Worm (Caenorhabditis elegans): ENCODE measurements around the gene his-41.

DNA sequence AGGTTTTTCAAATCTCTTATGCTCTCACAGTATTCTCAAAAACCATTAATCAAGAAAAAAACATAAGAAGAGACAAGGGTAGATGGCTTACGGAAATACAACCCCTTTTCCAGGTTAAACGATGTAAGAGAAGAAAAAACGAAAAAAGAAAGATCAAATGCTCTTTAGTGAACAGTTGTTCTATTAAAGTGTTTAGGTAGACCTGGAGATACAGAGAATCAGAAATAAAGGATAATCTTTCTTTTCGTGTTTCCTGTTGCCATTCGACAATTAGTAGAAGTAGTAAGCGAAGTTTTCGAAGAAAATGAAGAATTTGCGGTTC is 37.9 kb downstream of the his-41 start, which contains the start of gene K09G1.1:
- no peak for TF ChIP-seq lsy-2 (tag; optimal IDR thresholded peaks at IDR 0.05)
- TF ChIP-seq hmg-1.1 (GFP tag; IDR thresholded peaks at IDR 0.05): no peak
- no peak for TF ChIP-seq spr-1 (tag; optimal IDR thresholded peaks at IDR 0.05)
- no peak for TF ChIP-seq nhr-6 (tag; optimal IDR thresholded peaks at IDR 0.05)
- no peak for TF ChIP-seq ama-1 (optimal IDR thresholded peaks at IDR 0.05)
- no peak for TF ChIP-seq snpc-4 (tag; optimal IDR thresholded peaks at IDR 0.05)
- no peak for TF ChIP-seq nhr-77 (tag; optimal IDR thresholded peaks at IDR 0.05)
- no peak for TF ChIP-seq gei-8 (GFP tag; optimal IDR thresholded peaks at IDR 0.05)
- no peak for TF ChIP-seq Y5F2A.4 (GFP tag; optimal IDR thresholded peaks at IDR 0.05)
- no peak for TF ChIP-seq pha-4 (GFP tag; IDR thresholded peaks at IDR 0.05)
- TF ChIP-seq pha-4 (tag; optimal IDR thresholded peaks at IDR 0.05): no peak
- TF ChIP-seq R02D3.7 (tag; optimal IDR thresholded peaks at IDR 0.05): no peak
- no peak for TF ChIP-seq lin-1 (GFP tag; IDR thresholded peaks at IDR 0.05)
- no peak for TF ChIP-seq attf-4 (tag; optimal IDR thresholded peaks at IDR 0.05)
- no peak for TF ChIP-seq pqm-1 (tag; optimal IDR thresholded peaks at IDR 0.05)
